Worm (Caenorhabditis elegans): ENCODE results near the gene mrp-2.

Gene mrp-2

ce11 chrX:571367-571766, 1.1 kb downstream of the mrp-2 start:
- TF ChIP-seq ceh-14 (tag; optimal IDR thresholded peaks at IDR 0.05) (no peak), ahr-1 (tag; optimal IDR thresholded peaks at IDR 0.05) (no peak), ceh-24 (tag; optimal IDR thresholded peaks at IDR 0.05) (no peak), madf-2 (tag; optimal IDR thresholded peaks at IDR 0.05) (no peak), odd-2 (tag; optimal IDR thresholded peaks at IDR 0.05) (no peak), hlh-15 (tag; optimal IDR thresholded peaks at IDR 0.05) (no peak), pat-9 (tag; optimal IDR thresholded peaks at IDR 0.05) (no peak), zip-5 (tag; optimal IDR thresholded peaks at IDR 0.05) (no peak), Y22D7AL.16 (tag; optimal IDR thresholded peaks at IDR 0.05) (no peak), ceh-31 (tag; optimal IDR thresholded peaks at IDR 0.05) (no peak), elt-2 (tag; optimal IDR thresholded peaks at IDR 0.05) (no peak), ets-4 (tag; optimal IDR thresholded peaks at IDR 0.05) (no peak), hlh-30 (tag; optimal IDR thresholded peaks at IDR 0.05; ENCODE audit: insufficient read depth) (no peak), K09A11.1 (tag; optimal IDR thresholded peaks at IDR 0.05; ENCODE audit: insufficient read depth) (no peak)

ce11 chrX:557857-558256, 14.6 kb downstream of the mrp-2 start, which contains the start of gene nas-38:
TSS of gene nas-38 (plus strand) at chrX:558157.
- TF ChIP-seq hlh-30 (tag; optimal IDR thresholded peaks at IDR 0.05; ENCODE audit: insufficient read depth) = no peak
- TF ChIP-seq nfya-1 (tag; optimal IDR thresholded peaks at IDR 0.05) = no peak
- TF ChIP-seq che-1 (tag; optimal IDR thresholded peaks at IDR 0.05) = no peak
- no peak for TF ChIP-seq C38D4.7 (GFP tag; optimal IDR thresholded peaks at IDR 0.05)
- no peak for TF ChIP-seq rnt-1 (tag; optimal IDR thresholded peaks at IDR 0.05)
- no peak for TF ChIP-seq ceh-18 (tag; optimal IDR thresholded peaks at IDR 0.05)
- TF ChIP-seq ceh-14 (tag; optimal IDR thresholded peaks at IDR 0.05) = no peak
- no peak for TF ChIP-seq pros-1 (tag; optimal IDR thresholded peaks at IDR 0.05)
- no peak for TF ChIP-seq elt-2 (tag; optimal IDR thresholded peaks at IDR 0.05)
- TF ChIP-seq lim-6 (tag; optimal IDR thresholded peaks at IDR 0.05) = no peak
- TF ChIP-seq unc-86 (tag; optimal IDR thresholded peaks at IDR 0.05) = no peak
- no peak for TF ChIP-seq K09A11.1 (tag; optimal IDR thresholded peaks at IDR 0.05; ENCODE audit: insufficient read depth)
- no peak for TF ChIP-seq hlh-6 (tag; optimal IDR thresholded peaks at IDR 0.05)
- TF ChIP-seq pax-1 (tag; optimal IDR thresholded peaks at IDR 0.05) = no peak
- TF ChIP-seq ztf-16 (tag; optimal IDR thresholded peaks at IDR 0.05) = no peak
- TF ChIP-seq hlh-13 (GFP tag; optimal IDR thresholded peaks at IDR 0.05) = no peak
- no peak for TF ChIP-seq ahr-1 (tag; optimal IDR thresholded peaks at IDR 0.05)
- TF ChIP-seq tbx-2 (tag; optimal IDR thresholded peaks at IDR 0.05) = no peak
- no peak for TF ChIP-seq ceh-30 (tag; optimal IDR thresholded peaks at IDR 0.05)
- TF ChIP-seq hlh-15 (tag; optimal IDR thresholded peaks at IDR 0.05) = no peak

DNA sequence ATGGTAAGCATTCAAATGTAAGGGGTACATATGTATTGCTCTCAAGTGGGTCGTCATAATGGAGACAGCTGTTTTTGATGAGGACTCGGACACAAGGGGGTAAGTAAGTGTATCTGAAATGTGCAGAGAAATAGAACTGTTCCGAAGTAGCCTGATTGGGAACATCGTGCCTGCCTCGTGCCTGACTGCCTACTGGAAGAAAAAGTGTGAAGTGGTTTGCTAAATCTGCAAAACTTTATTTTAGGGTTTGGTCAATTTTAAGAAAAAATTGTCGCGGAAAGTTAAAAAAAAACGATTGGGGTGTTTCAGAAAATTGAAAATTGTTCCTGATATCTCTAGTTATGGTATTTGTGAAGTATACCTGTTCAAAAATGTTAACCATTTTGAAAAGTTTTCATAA, 15.3 kb downstream of the mrp-2 start, which contains the start of gene hlh-19:
Gene hlh-19, minus strand, starts transcription at position 101 of the 400 bp plus-strand sequence.
- TF ChIP-seq pha-2 (tag; optimal IDR thresholded peaks at IDR 0.05) (no peak), sox-2 (GFP tag; IDR thresholded peaks at IDR 0.05) (no peak), C08G9.2 (tag; optimal IDR thresholded peaks at IDR 0.05) (no peak), ets-4 (tag; optimal IDR thresholded peaks at IDR 0.05) (no peak), unc-55 (GFP tag; optimal IDR thresholded peaks at IDR 0.05) (no peak), ceh-24 (tag; optimal IDR thresholded peaks at IDR 0.05) (no peak), fkh-10 (GFP tag; optimal IDR thresholded peaks at IDR 0.05) (no peak), ceh-18 (tag; optimal IDR thresholded peaks at IDR 0.05) (no peak), T23F11.4 (GFP tag; optimal IDR thresholded peaks at IDR 0.05) (no peak), F13H6.1 (tag; optimal IDR thresholded peaks at IDR 0.05) (no peak), syd-9 (tag; optimal IDR thresholded peaks at IDR 0.05) (no peak), ttx-3 (tag; optimal IDR thresholded peaks at IDR 0.05) (no peak)
